Fruit fly (Drosophila melanogaster): ENCODE measurements around the gene CG9147.
A peak's percentile ranks its signal among the peaks of the same experiment; 100 is the strongest.

The CG9147 gene

dm6 chr2L:6076829-6077364 lies 11.1 kb downstream of the CG9147 start:
- TF ChIP-seq CG17801 (GFP tag; optimal IDR thresholded peaks at IDR 0.05; ENCODE audit: partially characterized antibody) = no peak

dm6 chr2L:6077632-6078031 lies 11.8 kb downstream of the CG9147 start:
- no peak for TF ChIP-seq CG17801 (GFP tag; optimal IDR thresholded peaks at IDR 0.05; ENCODE audit: partially characterized antibody)

- TF ChIP-seq CG17801 (GFP tag; optimal IDR thresholded peaks at IDR 0.05; ENCODE audit: partially characterized antibody) = peak; percentile 2
Observed at dm6 chr2L:6078757-6079351, 13.1 kb downstream of the CG9147 start.

dm6 chr2L:6080329-6080728 lies 14.5 kb downstream of the CG9147 start:
- TF ChIP-seq CG17801 (GFP tag; optimal IDR thresholded peaks at IDR 0.05; ENCODE audit: partially characterized antibody) = no peak

- TF ChIP-seq CG17801 (GFP tag; optimal IDR thresholded peaks at IDR 0.05; ENCODE audit: partially characterized antibody) = no peak
Observed at dm6 chr2L:6081134-6081832, 15.5 kb downstream of the CG9147 start.

dm6 chr2L:6082157-6082645 lies 16.4 kb downstream of the CG9147 start, which contains the start of gene Kr-h1:
Gene Kr-h1, plus strand, starts transcription at chr2L:6082603.
- no peak for TF ChIP-seq CG17801 (GFP tag; optimal IDR thresholded peaks at IDR 0.05; ENCODE audit: partially characterized antibody)

- TF ChIP-seq CG17801 (GFP tag; optimal IDR thresholded peaks at IDR 0.05; ENCODE audit: partially characterized antibody) = peak; percentile 28
Observed at dm6 chr2L:6082936-6083627, 17.3 kb downstream of the CG9147 start.

- no peak for TF ChIP-seq CG17801 (GFP tag; optimal IDR thresholded peaks at IDR 0.05; ENCODE audit: partially characterized antibody)
Observed at dm6 chr2L:6084694-6085093, 18.9 kb downstream of the CG9147 start.

dm6 chr2L:6085733-6086317 lies 20.0 kb downstream of the CG9147 start:
- TF ChIP-seq CG17801 (GFP tag; optimal IDR thresholded peaks at IDR 0.05; ENCODE audit: partially characterized antibody) = no peak

- TF ChIP-seq CG17801 (GFP tag; optimal IDR thresholded peaks at IDR 0.05; ENCODE audit: partially characterized antibody) = no peak
Observed at dm6 chr2L:6086771-6087170, 21.0 kb downstream of the CG9147 start.

- TF ChIP-seq CG17801 (GFP tag; optimal IDR thresholded peaks at IDR 0.05; ENCODE audit: partially characterized antibody) = no peak
Observed at dm6 chr2L:6087685-6088084, 21.9 kb downstream of the CG9147 start.

dm6 chr2L:6088371-6089365 lies 22.9 kb downstream of the CG9147 start:
- TF ChIP-seq CG17801 (GFP tag; optimal IDR thresholded peaks at IDR 0.05; ENCODE audit: partially characterized antibody) = peak; percentile 75

- TF ChIP-seq CG17801 (GFP tag; optimal IDR thresholded peaks at IDR 0.05; ENCODE audit: partially characterized antibody) = no peak
Observed at dm6 chr2L:6089604-6090198, 23.9 kb downstream of the CG9147 start.

- TF ChIP-seq CG17801 (GFP tag; optimal IDR thresholded peaks at IDR 0.05; ENCODE audit: partially characterized antibody) = no peak
Observed at dm6 chr2L:6090365-6090764, 24.6 kb downstream of the CG9147 start.

All from ovary, adult (tissue).